Fruit fly (Drosophila melanogaster): Measurements from ENCODE around the gene cmpy.

Gene cmpy

DNA sequence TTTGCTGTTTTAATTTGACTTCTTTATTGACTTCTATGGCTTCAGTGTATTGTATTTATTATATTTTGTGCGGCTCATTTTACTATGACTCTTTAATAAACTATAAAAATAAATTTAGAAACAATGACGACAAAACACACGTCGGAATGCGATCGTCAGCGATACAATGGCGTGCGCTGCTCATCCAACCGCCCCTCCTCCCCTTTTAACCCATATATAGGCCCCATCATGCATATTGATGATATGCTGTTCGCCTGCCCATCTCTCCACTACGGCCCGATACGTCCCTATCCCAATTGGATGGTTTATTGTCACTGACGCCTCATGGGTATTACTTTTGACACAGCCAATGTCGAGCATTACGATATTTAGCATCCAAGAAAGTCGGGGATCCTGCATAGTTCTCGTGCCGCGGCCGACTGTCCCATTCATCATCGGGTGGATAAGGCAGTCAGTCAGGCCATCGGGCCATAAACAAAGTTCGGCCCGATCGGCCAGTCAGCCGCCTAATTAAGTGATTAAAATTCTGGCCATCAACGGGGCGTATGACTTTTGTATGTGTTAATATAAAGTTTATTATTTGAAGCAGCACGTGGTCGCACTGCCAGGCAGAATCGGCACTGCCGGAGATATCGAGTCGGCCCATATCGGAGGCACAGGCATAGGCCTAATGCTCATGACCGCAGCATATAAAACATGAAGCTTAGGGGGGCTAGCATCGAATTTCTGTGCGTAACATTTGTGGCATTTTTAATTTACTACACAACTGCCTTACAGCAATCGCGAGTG, 27.9 kb downstream of the cmpy start (continued):
- no peak for TF ChIP-seq gcm2 (GFP tag; optimal IDR thresholded peaks at IDR 0.05)
- TF ChIP-seq Aef1 (GFP tag; IDR thresholded peaks at IDR 0.05), result no peak
- no peak for TF ChIP-seq CG11723 (GFP tag; optimal IDR thresholded peaks at IDR 0.05)
- no peak for TF ChIP-seq CG13424 (tag; optimal IDR thresholded peaks at IDR 0.05)
- TF ChIP-seq Dref (GFP tag; IDR thresholded peaks at IDR 0.05), result no peak
- TF ChIP-seq en (GFP tag; optimal IDR thresholded peaks at IDR 0.05), result no peak
- no peak for TF ChIP-seq Hr51 (GFP tag; optimal IDR thresholded peaks at IDR 0.05)
- no peak for TF ChIP-seq Lhr (GFP tag; optimal IDR thresholded peaks at IDR 0.05)
- peak; percentile 42 for TF ChIP-seq sens (GFP tag)
- TF ChIP-seq twi (tag; optimal IDR thresholded peaks at IDR 0.05), result peak; percentile 36
- TF ChIP-seq Ptx1 (GFP tag; IDR thresholded peaks at IDR 0.05), result no peak
- TF ChIP-seq eyg (GFP tag; optimal IDR thresholded peaks at IDR 0.05), result no peak
- TF ChIP-seq CG6854 (GFP tag; optimal IDR thresholded peaks at IDR 0.05), result no peak
- TF ChIP-seq CG16815 (GFP tag; optimal IDR thresholded peaks at IDR 0.05), result no peak
- TF ChIP-seq CG15479 (GFP tag; optimal IDR thresholded peaks at IDR 0.05), result peak; percentile 8
- TF ChIP-seq CG12236 (GFP tag; optimal IDR thresholded peaks at IDR 0.05), result no peak
- 0 out of 4 replicates have a peak, but pooled peaks have one; percentile 58 for TF ChIP-seq chinmo (GFP tag; IDR thresholded peaks at IDR 0.05; ENCODE audit: partially characterized antibody)
- TF ChIP-seq CG10209 (GFP tag; optimal IDR thresholded peaks at IDR 0.05), result no peak
- TF ChIP-seq CG9817 (tag; optimal IDR thresholded peaks at IDR 0.05), result no peak
- TF ChIP-seq CG8290 (GFP tag; optimal IDR thresholded peaks at IDR 0.05), result no peak
- no peak for TF ChIP-seq CG8290 (tag; optimal IDR thresholded peaks at IDR 0.05)
- TF ChIP-seq CG4707 (GFP tag; optimal IDR thresholded peaks at IDR 0.05), result no peak
- no peak for TF ChIP-seq CG1602 (GFP tag; optimal IDR thresholded peaks at IDR 0.05)
- no peak for TF ChIP-seq CG32772 (GFP tag; IDR thresholded peaks at IDR 0.05)
- TF ChIP-seq psq (GFP tag; optimal IDR thresholded peaks at IDR 0.05), result no peak
- TF ChIP-seq CG7786 (GFP tag; optimal IDR thresholded peaks at IDR 0.05), result no peak
- TF ChIP-seq CG16813 (GFP tag; IDR thresholded peaks at IDR 0.05; ENCODE audit: partially characterized antibody), result no peak
- TF ChIP-seq pan (optimal IDR thresholded peaks at IDR 0.05), result no peak
- TF ChIP-seq pan (GFP tag; optimal IDR thresholded peaks at IDR 0.05 in 1 of 2, IDR thresholded peaks at IDR 0.05 in 1 of 2), result peak in 1 of 2 experiments; percentile 11
- TF ChIP-seq CHES-1-like (GFP tag; optimal IDR thresholded peaks at IDR 0.05), result no peak
- TF ChIP-seq sqz (GFP tag; optimal IDR thresholded peaks at IDR 0.05), result no peak
- no peak for TF ChIP-seq NC2β (GFP tag; optimal IDR thresholded peaks at IDR 0.05)
- TF ChIP-seq CG10274 (GFP tag; optimal IDR thresholded peaks at IDR 0.05), result no peak
- TF ChIP-seq vfl (GFP tag; optimal IDR thresholded peaks at IDR 0.05), result no peak
- TF ChIP-seq cato (GFP tag; optimal IDR thresholded peaks at IDR 0.05; ENCODE audit: borderline replicate concordance), result no peak
- no peak for TF ChIP-seq CG13296 (GFP tag; optimal IDR thresholded peaks at IDR 0.05)
- TF ChIP-seq kah (GFP tag; optimal IDR thresholded peaks at IDR 0.05), result no peak
- no peak for TF ChIP-seq CG17612 (GFP tag; IDR thresholded peaks at IDR 0.05)
- no peak for TF ChIP-seq HLH54F (GFP tag; optimal IDR thresholded peaks at IDR 0.05)
- TF ChIP-seq CG2678 (tag; optimal IDR thresholded peaks at IDR 0.05), result no peak
- no peak for TF ChIP-seq bbx (GFP tag; IDR thresholded peaks at IDR 0.05; ENCODE audit: partially characterized antibody)
- no peak for TF ChIP-seq gt (GFP tag; IDR thresholded peaks at IDR 0.05)
- TF ChIP-seq Eip74EF (GFP tag; optimal IDR thresholded peaks at IDR 0.05), result no peak
- TF ChIP-seq CG8089 (GFP tag; optimal IDR thresholded peaks at IDR 0.05), result no peak
- no peak for TF ChIP-seq shn (GFP tag; optimal IDR thresholded peaks at IDR 0.05)
- TF ChIP-seq D19B (GFP tag; optimal IDR thresholded peaks at IDR 0.05), result no peak
- peak; percentile 58 for TF ChIP-seq sd (tag; optimal IDR thresholded peaks at IDR 0.05)
- no peak for TF ChIP-seq CG10543 (GFP tag; optimal IDR thresholded peaks at IDR 0.05)
- TF ChIP-seq kni (GFP tag; optimal IDR thresholded peaks at IDR 0.05), result peak; percentile 98
- TF ChIP-seq Atf3 (GFP tag; optimal IDR thresholded peaks at IDR 0.05), result no peak

All from whole organism, embryonic.